Worm (Caenorhabditis elegans) whole organism, early embryonic: ENCODE measurements around the gene rib-1.

ENCODE experiments used
- B0310.2 ChIP-seq: sonication (generic microtip); optimal IDR thresholded peaks from 2 replicates; lab custom pipeline; 2016; ENCODE audit warnings: mild to moderate bottlenecking, missing genetic modification characterization, missing compliant biosample characterization
- F13C5.2 ChIP-seq: sonication (generic microtip); optimal IDR thresholded peaks from 2 replicates; lab custom pipeline; 2017; ENCODE audit warnings: mild to moderate bottlenecking, missing genetic modification characterization, inconsistent platforms, missing compliant biosample characterization
- aly-1 ChIP-seq: sonication (generic microtip); optimal IDR thresholded peaks from 2 replicates; lab custom pipeline; 2016; ENCODE audit warnings: missing genetic modification characterization, missing compliant biosample characterization
- ama-1 ChIP-seq: fragments of 150-350 bp; optimal IDR thresholded peaks from 2 replicates; lab custom pipeline; 2014
- ceh-13 ChIP-seq: fragments of 200-800 bp; sonication (Bioruptor generic); optimal IDR thresholded peaks from 2 replicates; lab custom pipeline; 2018; ENCODE audit warnings: mild to moderate bottlenecking, missing genetic modification characterization, missing compliant biosample characterization
- ceh-36 ChIP-seq: sonication (generic microtip); optimal IDR thresholded peaks from 2 replicates; lab custom pipeline; 2016; ENCODE audit warnings: missing genetic modification characterization, inconsistent platforms, missing compliant biosample characterization
- ets-7 ChIP-seq: sonication (generic microtip); optimal IDR thresholded peaks from 2 replicates; lab custom pipeline; 2016; ENCODE audit warnings: missing genotype, missing genetic modification characterization, missing compliant biosample characterization
- flt-1 ChIP-seq: fragments of 200-800 bp; sonication (Bioruptor generic); IDR thresholded peaks from 2 replicates; pipeline ENCODE4 v1.3.6; 2022; ENCODE audit warnings: missing genetic modification characterization, missing compliant biosample characterization
- hmbx-1 ChIP-seq: sonication (generic microtip); optimal IDR thresholded peaks from 2 replicates; lab custom pipeline; 2016; ENCODE audit warnings: mild to moderate bottlenecking, missing genetic modification characterization, missing compliant biosample characterization
- hmg-4 ChIP-seq: fragments of 200-800 bp; sonication (Bioruptor generic); optimal IDR thresholded peaks from 2 replicates; lab custom pipeline; 2018; ENCODE audit warnings: mild to moderate bottlenecking, missing genetic modification characterization, missing compliant biosample characterization
- hnd-1 ChIP-seq: sonication (generic microtip); optimal IDR thresholded peaks from 2 replicates; lab custom pipeline; 2016; ENCODE audit warnings: missing genetic modification characterization, missing compliant biosample characterization
- pes-1 ChIP-seq: fragments of 200-800 bp; sonication (Bioruptor generic); IDR thresholded peaks from 2 replicates; pipeline ENCODE4 v1.3.6; 2022; ENCODE audit warnings: missing genetic modification reagents, missing genetic modification characterization, missing compliant biosample characterization
- scrt-1 ChIP-seq: fragments of 200-800 bp; sonication (Bioruptor generic); IDR thresholded peaks from 2 replicates; pipeline ENCODE4 v1.3.6; 2022; ENCODE audit warnings: missing genetic modification characterization, missing compliant biosample characterization
- sea-1 ChIP-seq: fragments of 200-800 bp; sonication (Bioruptor generic); conservative IDR thresholded peaks from 2 replicates; pipeline ENCODE4 v1.3.6; 2022; ENCODE audit warnings: missing genetic modification characterization, missing compliant biosample characterization
- tbx-11 ChIP-seq: fragments of 200-800 bp; sonication (Bioruptor generic); IDR thresholded peaks from 2 replicates; pipeline ENCODE4 v1.3.6; 2022; ENCODE audit warnings: missing genetic modification characterization, missing compliant biosample characterization
- tbx-37 ChIP-seq: fragments of 200-800 bp; sonication (Bioruptor generic); conservative IDR thresholded peaks from 2 replicates; pipeline ENCODE4 v1.3.6; 2022; ENCODE audit warnings: missing genetic modification reagents, missing genetic modification characterization, missing compliant biosample characterization
- tra-4 ChIP-seq: sonication (generic microtip); optimal IDR thresholded peaks from 2 replicates; lab custom pipeline; 2017; ENCODE audit warnings: missing genetic modification characterization, missing compliant biosample characterization

Gene rib-1

ce11 chrIV:11583906-11584378 lies 5.3 kb downstream of the rib-1 start, which contains the start of gene F12F6.1:
TSS of gene F12F6.1 (plus strand) at chrIV:11583956.
- no peak for TF ChIP-seq hnd-1 (tag; lab: Kevin White, UChicago)
- no peak for TF ChIP-seq F13C5.2 (tag; lab: Kevin White, UChicago)
- 0 out of 2 replicates have a peak, but pooled peaks have one; percentile 46 for TF ChIP-seq sea-1 (GFP tag; lab: Robert Waterston, UW)
- TF ChIP-seq tra-4 (tag; lab: Kevin White, UChicago) = no peak
- TF ChIP-seq B0310.2 = no peak
- TF ChIP-seq ama-1 = no peak
- TF ChIP-seq scrt-1 (GFP tag; lab: Robert Waterston, UW) = no peak
- no peak for TF ChIP-seq aly-1
- TF ChIP-seq hmg-4 = peak; percentile 81

DNA sequence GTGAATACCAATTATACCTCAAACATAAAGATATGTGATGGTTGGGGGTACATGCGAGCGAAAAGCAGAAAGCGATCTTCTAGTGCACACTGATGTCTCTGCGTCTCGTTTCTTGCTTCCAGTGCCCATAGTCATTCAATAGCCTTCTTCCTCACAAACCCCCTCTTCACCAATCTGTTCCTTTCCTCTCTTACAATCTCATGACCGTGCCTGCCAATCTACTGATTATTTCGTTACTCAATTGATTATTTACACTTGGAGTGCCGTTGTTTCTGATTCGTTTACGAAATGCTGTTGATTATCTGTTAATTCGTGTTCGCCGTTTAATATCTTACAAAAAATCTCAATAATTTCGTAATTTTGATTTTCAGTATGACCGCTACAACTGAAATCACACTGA lies 6.3 kb downstream of the rib-1 start:
- TF ChIP-seq tra-4 (tag; lab: Kevin White, UChicago) (no peak), ceh-13 (GFP tag; lab: Kevin White, UChicago) (no peak), tbx-37 (GFP tag; lab: Robert Waterston, UW) (no peak), hmbx-1 (tag; lab: Kevin White, UChicago) (no peak), aly-1 (no peak), F13C5.2 (tag; lab: Kevin White, UChicago) (no peak), ama-1 (no peak)

DNA sequence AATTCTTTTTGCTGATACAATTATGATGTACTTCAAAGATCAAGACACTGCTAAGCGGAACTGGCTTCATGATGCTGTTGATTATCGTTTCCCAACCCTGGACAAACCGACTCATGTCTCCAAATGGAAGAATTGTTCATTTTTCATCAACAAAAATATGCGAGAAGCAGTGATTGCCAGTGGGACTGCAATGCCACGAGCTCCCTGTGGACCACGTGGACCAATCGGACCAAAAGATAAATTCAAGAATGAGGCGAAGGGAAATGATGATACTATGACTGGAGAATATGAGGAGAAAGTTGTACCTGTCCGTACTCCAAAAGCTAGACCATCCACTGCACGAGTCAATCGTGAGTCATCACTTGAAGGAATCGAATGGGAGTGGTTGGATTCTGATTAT lies 7.9 kb downstream of the rib-1 start:
- no peak for TF ChIP-seq hmg-4
- TF ChIP-seq ama-1 = no peak
- no peak for TF ChIP-seq flt-1 (GFP tag; lab: Robert Waterston, UW)
- TF ChIP-seq hnd-1 (tag; lab: Kevin White, UChicago) = no peak
- no peak for TF ChIP-seq ets-7 (tag; lab: Kevin White, UChicago)
- TF ChIP-seq ceh-36 = no peak
- TF ChIP-seq pes-1 (GFP tag; lab: Robert Waterston, UW) = no peak
- no peak for TF ChIP-seq tbx-11 (GFP tag; lab: Robert Waterston, UW)
- no peak for TF ChIP-seq hmbx-1 (tag; lab: Kevin White, UChicago)

DNA sequence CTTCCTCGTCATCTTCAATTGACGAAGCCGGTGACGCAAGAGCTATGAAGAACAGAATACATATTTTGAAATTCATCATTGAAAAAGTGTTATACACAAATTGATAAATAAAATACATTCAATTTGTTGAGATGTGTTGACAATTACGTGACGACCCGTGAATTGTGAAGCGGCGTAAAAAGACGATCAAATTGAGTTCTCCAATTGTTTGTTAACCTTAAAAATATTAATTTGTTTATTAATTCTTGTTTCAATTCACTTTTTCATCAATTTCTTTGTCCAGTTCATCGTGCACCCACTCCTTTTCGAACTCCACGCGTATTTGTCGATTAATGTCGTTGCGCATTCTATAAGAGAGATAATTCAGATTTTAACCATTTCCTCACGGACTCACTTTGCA lies 13.6 kb downstream of the rib-1 start, which contains the start of gene spe-36:
TSS of gene spe-36 (minus strand) at position 101 of the 400 bp plus-strand sequence.
- TF ChIP-seq ama-1 (no peak), hnd-1 (tag; lab: Kevin White, UChicago) (no peak), aly-1 (no peak), F13C5.2 (tag; lab: Kevin White, UChicago) (no peak), tra-4 (tag; lab: Kevin White, UChicago) (no peak), ets-7 (tag; lab: Kevin White, UChicago) (no peak), sea-1 (GFP tag; lab: Robert Waterston, UW) (no peak), ceh-36 (no peak)

- TF ChIP-seq ama-1 (no peak), tbx-37 (GFP tag; lab: Robert Waterston, UW) (peak; percentile 73; the same call in 1 of the 2 replicates), pes-1 (GFP tag; lab: Robert Waterston, UW) (0 out of 2 replicates have a peak, but pooled peaks have one; percentile 28)
These were observed 14.2 kb downstream of the rib-1 start for ce11 chrIV:11592820-11593219.

DNA sequence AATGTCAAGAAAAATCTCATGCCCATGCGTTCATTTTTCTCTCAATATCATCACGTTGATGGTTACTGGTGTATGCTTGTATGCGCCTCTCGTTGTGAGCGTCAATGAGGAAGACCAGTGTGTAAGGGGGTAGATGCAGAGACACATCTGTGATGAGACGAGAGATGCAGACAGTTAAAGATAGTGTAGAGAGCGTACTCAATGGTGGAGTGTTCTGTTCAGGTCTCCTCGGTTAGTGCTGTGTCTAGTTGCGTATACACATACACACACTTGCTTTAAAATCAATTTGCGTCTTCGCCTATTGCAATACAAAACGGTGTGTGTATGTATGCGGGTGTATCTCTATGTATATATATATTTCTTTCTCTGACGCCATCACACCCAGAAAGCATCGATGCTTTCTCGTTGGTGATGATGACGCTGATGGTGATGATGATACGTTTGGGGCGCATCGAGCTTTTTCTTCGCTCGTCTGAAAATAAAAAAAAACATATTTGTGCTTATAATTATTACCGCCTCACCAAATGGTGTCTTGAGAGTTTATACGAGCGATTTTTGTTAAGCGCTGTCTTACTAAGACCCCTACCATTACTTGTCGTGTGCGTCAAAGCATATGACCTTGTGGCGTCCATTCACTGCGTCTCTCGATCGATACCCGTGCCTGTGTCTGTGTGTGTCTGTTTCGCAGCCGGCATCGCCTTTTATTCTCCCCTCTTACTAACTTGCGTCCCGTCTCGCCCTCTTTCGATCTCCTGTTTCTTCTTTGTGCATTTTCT lies 15.0 kb downstream of the rib-1 start, which contains the start of gene F40F11.3:
TSS of gene F40F11.3 (minus strand) at position 589 of the 776 bp plus-strand sequence.
- TF ChIP-seq sea-1 (GFP tag; lab: Robert Waterston, UW) (no peak), F13C5.2 (tag; lab: Kevin White, UChicago) (peak; percentile 64), hmg-4 (peak; percentile 38), tbx-11 (GFP tag; lab: Robert Waterston, UW) (0 out of 2 replicates have a peak, but pooled peaks have one; percentile 14), hnd-1 (tag; lab: Kevin White, UChicago) (no peak)

DNA sequence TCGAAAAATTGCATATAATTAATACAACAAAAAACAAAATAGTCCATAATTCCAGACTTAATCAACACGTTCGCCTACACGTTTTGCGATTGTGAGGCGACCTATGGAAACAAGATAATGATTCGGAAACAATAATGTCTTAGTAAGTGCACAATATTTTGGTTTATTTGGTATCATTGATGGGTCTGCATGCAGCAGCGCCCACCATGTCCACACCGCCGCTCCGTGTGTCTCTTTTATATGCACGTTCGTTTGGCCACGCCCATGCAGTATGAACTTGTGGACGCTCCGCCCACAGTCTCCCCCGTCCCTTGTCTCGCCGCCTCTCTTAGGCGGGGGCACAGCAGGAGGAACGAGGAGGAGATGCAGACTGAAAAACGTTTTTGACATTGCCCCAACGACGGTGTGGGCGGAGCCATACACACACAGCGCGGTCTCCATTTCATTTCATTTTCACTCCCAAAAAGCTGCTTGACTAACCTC lies 15.6 kb downstream of the rib-1 start, which contains the start of gene mig-38:
TSS of gene mig-38 (plus strand) at position 54 of the 483 bp plus-strand sequence.
- TF ChIP-seq sea-1 (GFP tag; lab: Robert Waterston, UW) (peak; percentile 48; the same call in 1 of the 2 replicates), B0310.2 (no peak), ceh-13 (GFP tag; lab: Kevin White, UChicago) (no peak), hmg-4 (peak; percentile 45)

DNA sequence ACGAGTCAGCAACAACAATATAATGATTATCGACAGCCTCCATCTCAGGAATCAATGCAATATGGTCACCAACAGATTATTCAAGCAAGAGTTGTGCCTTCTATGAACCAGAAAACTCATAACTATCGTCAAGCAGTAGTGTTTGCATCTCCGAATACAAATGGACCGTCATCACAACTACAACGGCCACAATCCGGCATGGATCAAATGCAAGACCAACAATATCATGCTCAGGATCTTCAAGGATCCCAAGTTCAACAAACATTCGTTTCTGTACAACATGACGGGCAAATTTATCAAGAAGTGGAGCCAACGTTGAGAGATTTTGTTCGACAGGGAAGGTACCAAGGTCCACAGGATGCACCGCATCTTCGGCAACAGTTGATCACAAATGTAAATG lies 18.5 kb downstream of the rib-1 start:
- TF ChIP-seq sea-1 (GFP tag; lab: Robert Waterston, UW) (no peak), pes-1 (GFP tag; lab: Robert Waterston, UW) (no peak), ceh-36 (no peak), B0310.2 (no peak), hnd-1 (tag; lab: Kevin White, UChicago) (no peak), tra-4 (tag; lab: Kevin White, UChicago) (no peak), ets-7 (tag; lab: Kevin White, UChicago) (no peak), ama-1 (no peak), tbx-11 (GFP tag; lab: Robert Waterston, UW) (no peak), F13C5.2 (tag; lab: Kevin White, UChicago) (no peak), ceh-13 (GFP tag; lab: Kevin White, UChicago) (no peak)
